Fruit fly (Drosophila melanogaster): ENCODE measurements around the gene sav.

sav gene

dm6 chr3R:23110724-23111123 lies 49.6 kb upstream of the sav start (continued):
- no peak for TF ChIP-seq MTF-1 (GFP tag; optimal IDR thresholded peaks at IDR 0.05; ENCODE audit: borderline replicate concordance)
- TF ChIP-seq Meics (GFP tag; optimal IDR thresholded peaks at IDR 0.05), result peak; percentile 31
- TF ChIP-seq gsb (GFP tag; IDR thresholded peaks at IDR 0.05), result no peak
- TF ChIP-seq fd3F (GFP tag; optimal IDR thresholded peaks at IDR 0.05), result no peak
- peak; percentile 1 for TF ChIP-seq CG13296 (GFP tag; optimal IDR thresholded peaks at IDR 0.05)
- no peak for TF ChIP-seq ap (GFP tag; IDR thresholded peaks at IDR 0.05)
- TF ChIP-seq CoRest (tag; optimal IDR thresholded peaks at IDR 0.05), result peak; percentile 22
- TF ChIP-seq Ets65A (GFP tag), result peak; percentile 54
- TF ChIP-seq CG15269 (tag; optimal IDR thresholded peaks at IDR 0.05), result peak; percentile 33
- no peak for TF ChIP-seq Sox100B (GFP tag; optimal IDR thresholded peaks at IDR 0.05)
- TF ChIP-seq btn (GFP tag; optimal IDR thresholded peaks at IDR 0.05), result no peak
- TF ChIP-seq ind (GFP tag; optimal IDR thresholded peaks at IDR 0.05), result no peak
- peak; percentile 12 for TF ChIP-seq Nf-YC (tag; optimal IDR thresholded peaks at IDR 0.05)
- TF ChIP-seq CG2120 (GFP tag; optimal IDR thresholded peaks at IDR 0.05), result peak; percentile 48
- TF ChIP-seq Lim3 (GFP tag; IDR thresholded peaks at IDR 0.05), result no peak
- peak; percentile 66 for TF ChIP-seq CG10147 (GFP tag; optimal IDR thresholded peaks at IDR 0.05)
- TF ChIP-seq Ssrp (tag; optimal IDR thresholded peaks at IDR 0.05), result no peak
- no peak for TF ChIP-seq CG11560 (tag; IDR thresholded peaks at IDR 0.05)
- no peak for TF ChIP-seq hth (optimal IDR thresholded peaks at IDR 0.05)
- no peak for TF ChIP-seq Myb (GFP tag; optimal IDR thresholded peaks at IDR 0.05)
- peak; percentile 37 for TF ChIP-seq gem (tag; optimal IDR thresholded peaks at IDR 0.05)
- TF ChIP-seq nom (GFP tag; optimal IDR thresholded peaks at IDR 0.05), result no peak
- no peak for TF ChIP-seq sr (GFP tag; IDR thresholded peaks at IDR 0.05)
- peak; percentile 35 for TF ChIP-seq CG3281 (GFP tag; optimal IDR thresholded peaks at IDR 0.05)
- TF ChIP-seq cwo (GFP tag; optimal IDR thresholded peaks at IDR 0.05), result peak; percentile 8
- TF ChIP-seq slou (GFP tag; optimal IDR thresholded peaks at IDR 0.05), result no peak
- no peak for TF ChIP-seq ttk (GFP tag; IDR thresholded peaks at IDR 0.05)
- TF ChIP-seq Dp (GFP tag; optimal IDR thresholded peaks at IDR 0.05), result no peak
- TF ChIP-seq CG7556 (GFP tag; optimal IDR thresholded peaks at IDR 0.05), result peak; percentile 29
- no peak for TF ChIP-seq CG6272 (GFP tag; IDR thresholded peaks at IDR 0.05)
- peak; percentile 10 for TF ChIP-seq Abd-B (GFP tag; optimal IDR thresholded peaks at IDR 0.05)
- no peak for TF ChIP-seq slp2 (GFP tag; optimal IDR thresholded peaks at IDR 0.05)
- no peak for TF ChIP-seq CG12299 (tag; optimal IDR thresholded peaks at IDR 0.05)
- no peak for TF ChIP-seq HLH4C (GFP tag; IDR thresholded peaks at IDR 0.05; ENCODE audit: partially characterized antibody)
- TF ChIP-seq jing (GFP tag; optimal IDR thresholded peaks at IDR 0.05), result no peak
- no peak for TF ChIP-seq ken (GFP tag; IDR thresholded peaks at IDR 0.05)
- 0 out of 2 replicates have a peak, but pooled peaks have one; percentile 32 for TF ChIP-seq CG17612 (GFP tag; IDR thresholded peaks at IDR 0.05)
- no peak for TF ChIP-seq Nf-YB (GFP tag; optimal IDR thresholded peaks at IDR 0.05)
- TF ChIP-seq zfh2 (GFP tag; optimal IDR thresholded peaks at IDR 0.05), result peak; percentile 2
- TF ChIP-seq CG2678 (tag; optimal IDR thresholded peaks at IDR 0.05), result peak; percentile 56
- no peak for TF ChIP-seq bowl (GFP tag; IDR thresholded peaks at IDR 0.05)
- no peak for TF ChIP-seq TFAM (GFP tag; optimal IDR thresholded peaks at IDR 0.05)
- TF ChIP-seq abd-A (tag; optimal IDR thresholded peaks at IDR 0.05), result no peak
- TF ChIP-seq CG11456 (GFP tag; IDR thresholded peaks at IDR 0.05), result no peak
- TF ChIP-seq Dref (GFP tag; IDR thresholded peaks at IDR 0.05), result no peak
- no peak for TF ChIP-seq Asciz (GFP tag; optimal IDR thresholded peaks at IDR 0.05)
- TF ChIP-seq CG11093 (GFP tag; IDR thresholded peaks at IDR 0.05), result no peak
- TF ChIP-seq sd (tag; optimal IDR thresholded peaks at IDR 0.05), result no peak
- TF ChIP-seq CG18619 (GFP tag; optimal IDR thresholded peaks at IDR 0.05), result peak; percentile 37
- no peak for TF ChIP-seq CG5180 (GFP tag; optimal IDR thresholded peaks at IDR 0.05)
- no peak for TF ChIP-seq zfh1 (GFP tag; IDR thresholded peaks at IDR 0.05)
- no peak for TF ChIP-seq NFAT (GFP tag; IDR thresholded peaks at IDR 0.05)
